Worm (Caenorhabditis elegans): ENCODE data around the gene inx-10.
A peak's percentile ranks its signal among the peaks of the same experiment; 100 is the strongest.

inx-10 gene

ce11 chrV:9249206-9249605 is 41.9 kb upstream of the inx-10 start, which contains the start of gene str-94 (continued):
- no peak for TF ChIP-seq snpc-1.3 (tag; optimal IDR thresholded peaks at IDR 0.05; ENCODE audit: insufficient read depth)
- no peak for TF ChIP-seq hlh-26 (GFP tag; conservative IDR thresholded peaks at IDR 0.05)
- no peak for TF ChIP-seq unc-62 (GFP tag; optimal IDR thresholded peaks at IDR 0.05)

ce11 chrV:9247416-9247815 is 40.1 kb upstream of the inx-10 start:
- peak; percentile 60; the same call in 1 of the 2 replicates for TF ChIP-seq hmg-1.2 (GFP tag; IDR thresholded peaks at IDR 0.05)
- no peak for TF ChIP-seq Y53G8AR.9 (GFP tag; conservative IDR thresholded peaks at IDR 0.05)

DNA sequence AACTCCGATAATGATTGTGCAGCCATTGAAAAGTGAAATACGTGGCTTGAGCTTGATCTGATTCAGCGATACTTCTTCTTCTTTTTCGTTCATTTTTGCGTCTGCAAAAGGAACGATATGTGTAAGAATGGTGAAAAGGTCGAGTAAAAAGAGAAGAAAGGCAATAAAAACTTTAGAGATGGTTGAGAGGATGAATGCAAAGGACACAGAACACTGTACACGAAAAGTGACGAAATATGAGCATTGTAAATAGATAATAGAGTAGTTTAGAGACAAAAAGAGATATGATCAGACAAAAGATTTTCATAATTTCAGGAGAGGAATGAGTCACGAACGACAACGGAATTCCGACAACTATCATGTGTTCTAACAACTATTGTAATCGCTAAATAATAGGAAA is 39.0 kb upstream of the inx-10 start, which contains the start of gene aat-2:
aat-2 (minus strand) TSS at position 101 of the 400 bp plus-strand sequence.
- no peak for TF ChIP-seq snpc-3.4 (tag; optimal IDR thresholded peaks at IDR 0.05)
- TF ChIP-seq C06A6.2 (GFP tag; conservative IDR thresholded peaks at IDR 0.05): no peak
- no peak for TF ChIP-seq sea-2 (GFP tag; IDR thresholded peaks at IDR 0.05)
- no peak for TF ChIP-seq dpl-1 (GFP tag; optimal IDR thresholded peaks at IDR 0.05)
- no peak for TF ChIP-seq nhr-27 (tag; optimal IDR thresholded peaks at IDR 0.05)
- TF ChIP-seq dpff-1 (tag; optimal IDR thresholded peaks at IDR 0.05): no peak
- TF ChIP-seq nhr-90 (tag; optimal IDR thresholded peaks at IDR 0.05): no peak
- TF ChIP-seq hlh-26 (GFP tag; conservative IDR thresholded peaks at IDR 0.05): no peak
- no peak for TF ChIP-seq F52B5.7 (tag; optimal IDR thresholded peaks at IDR 0.05)
- TF ChIP-seq tbp1 (GFP tag; optimal IDR thresholded peaks at IDR 0.05): no peak

ce11 chrV:9243171-9243996 is 36.1 kb upstream of the inx-10 start, which contains the start of gene glo-4:
glo-4 (minus strand) TSS chrV:9243221.
- TF ChIP-seq F57C9.4 (tag; optimal IDR thresholded peaks at IDR 0.05): no peak
- no peak for TF ChIP-seq lin-54 (GFP tag; optimal IDR thresholded peaks at IDR 0.05)
- peak; percentile 91 for TF ChIP-seq ztf-18 (tag; optimal IDR thresholded peaks at IDR 0.05)
- TF ChIP-seq attf-5 (GFP tag; optimal IDR thresholded peaks at IDR 0.05): no peak
- no peak for TF ChIP-seq aptf-2 (GFP tag; conservative IDR thresholded peaks at IDR 0.05)
- no peak for TF ChIP-seq ama-1 (optimal IDR thresholded peaks at IDR 0.05)
- no peak for TF ChIP-seq ama-1 (GFP tag; optimal IDR thresholded peaks at IDR 0.05)
- no peak for TF ChIP-seq cebp-2 (GFP tag; IDR thresholded peaks at IDR 0.05)
- TF ChIP-seq dox-1 (GFP tag; IDR thresholded peaks at IDR 0.05): no peak; the same call in 1 of the 2 replicates
- TF ChIP-seq lin-35 (GFP tag; optimal IDR thresholded peaks at IDR 0.05): peak in 1 of 3 experiments; percentile 81
- TF ChIP-seq zfh-2 (GFP tag; conservative IDR thresholded peaks at IDR 0.05): no peak
- no peak for TF ChIP-seq Y79H2A.3 (GFP tag; conservative IDR thresholded peaks at IDR 0.05)
- no peak for TF ChIP-seq him-1 (tag; optimal IDR thresholded peaks at IDR 0.05)
- TF ChIP-seq Y53G8AR.9 (GFP tag; conservative IDR thresholded peaks at IDR 0.05): peak; percentile 71; the same call in 1 of the 2 replicates
- TF ChIP-seq madf-6 (GFP tag; IDR thresholded peaks at IDR 0.05): peak; percentile 73
- TF ChIP-seq ekl-4 (GFP tag; IDR thresholded peaks at IDR 0.05): peak; percentile 24; the same call in 1 of the 2 replicates
- TF ChIP-seq let-607 (tag; optimal IDR thresholded peaks at IDR 0.05): peak in 1 of 2 experiments; percentile 3
- peak; percentile 68 for TF ChIP-seq lin-40 (tag; optimal IDR thresholded peaks at IDR 0.05)
- no peak for TF ChIP-seq ztf-25 (GFP tag; IDR thresholded peaks at IDR 0.05)
- TF ChIP-seq snpc-4 (GFP tag; optimal IDR thresholded peaks at IDR 0.05): no peak
- peak in 1 of 4 experiments; percentile 11 for TF ChIP-seq snpc-4 (tag; optimal IDR thresholded peaks at IDR 0.05)
- TF ChIP-seq athp-1 (tag; optimal IDR thresholded peaks at IDR 0.05): no peak
- no peak for TF ChIP-seq F39B2.1 (GFP tag; IDR thresholded peaks at IDR 0.05)
- no peak for TF ChIP-seq somi-1 (GFP tag; optimal IDR thresholded peaks at IDR 0.05)
- TF ChIP-seq rcor-1 (GFP tag; IDR thresholded peaks at IDR 0.05): peak; percentile 49; the same call in 1 of the 2 replicates
- peak; percentile 50 for TF ChIP-seq madf-8 (GFP tag; conservative IDR thresholded peaks at IDR 0.05)
- no peak for TF ChIP-seq F52B5.7 (tag; optimal IDR thresholded peaks at IDR 0.05)
- 0 out of 2 replicates have a peak, but pooled peaks have one; percentile 71 for TF ChIP-seq madf-3 (GFP tag; IDR thresholded peaks at IDR 0.05)
- TF ChIP-seq ceh-27 (GFP tag; optimal IDR thresholded peaks at IDR 0.05): peak; percentile 47
- 0 out of 2 replicates have a peak, but pooled peaks have one; percentile 54 for TF ChIP-seq pbrm-1 (GFP tag; IDR thresholded peaks at IDR 0.05)

Data from whole organism, young adult.